Fruit fly (Drosophila melanogaster) whole organism, embryonic: ENCODE results near the gene fry.
A peak's percentile ranks its signal among the peaks of the same experiment; 100 is the strongest.

Experiments used
- Atf6 ChIP-seq: fragments of 200-800 bp; sonication (Bioruptor generic); IDR thresholded peaks from 2 replicates; pipeline ENCODE4 v1.3.6; 2022; ENCODE audit warnings: missing biosample characterization, missing genetic modification characterization
- CG10274 ChIP-seq: fragments of 200-800 bp; sonication (Bioruptor generic); optimal IDR thresholded peaks from 3 replicates; lab custom pipeline; 2017; ENCODE audit warnings: missing biosample characterization, mild to moderate bottlenecking, missing genetic modification characterization
- CG11398 ChIP-seq: fragments of 200-800 bp; sonication (Bioruptor generic); optimal IDR thresholded peaks from 2 replicates; lab custom pipeline; 2016; ENCODE audit warnings: missing biosample characterization, missing genetic modification characterization
- CG11695 ChIP-seq: fragments of 200-800 bp; sonication (Bioruptor generic); IDR thresholded peaks from 3 replicates; pipeline ENCODE4 v1.3.6; 2022; ENCODE audit warnings: missing biosample characterization, missing genetic modification characterization
- CG13123 ChIP-seq: fragments of 200-800 bp; sonication (Bioruptor generic); optimal IDR thresholded peaks from 2 replicates; lab custom pipeline; 2016; ENCODE audit warnings: missing biosample characterization, missing genetic modification characterization
- CG13894 ChIP-seq: fragments of 200-800 bp; sonication (Bioruptor generic); optimal IDR thresholded peaks from 3 replicates; lab custom pipeline; 2018; ENCODE audit warnings: missing biosample characterization, mild to moderate bottlenecking, missing genetic modification characterization, moderate library complexity
- CG16779 ChIP-seq: fragments of 200-800 bp; sonication (Bioruptor generic); IDR thresholded peaks from 2 replicates; pipeline ENCODE4 v1.3.6; 2022; ENCODE audit warnings: missing biosample characterization, missing genetic modification characterization
- CG1832 ChIP-seq: fragments of 200-800 bp; sonication (Bioruptor generic); optimal IDR thresholded peaks from 2 replicates; lab custom pipeline; 2017; ENCODE audit warnings: missing biosample characterization, mild to moderate bottlenecking, missing genetic modification characterization, inconsistent platforms
- CG31365 ChIP-seq: fragments of 200-800 bp; sonication (Bioruptor generic); optimal IDR thresholded peaks from 2 replicates; lab custom pipeline; 2018; ENCODE audit warnings: missing biosample characterization, mild to moderate bottlenecking, missing genetic modification characterization
- CG3163 ChIP-seq: fragments of 200-800 bp; sonication (Bioruptor generic); optimal IDR thresholded peaks from 3 replicates; lab custom pipeline; 2016; ENCODE audit warnings: missing biosample characterization, missing genetic modification characterization
- CG3995 ChIP-seq: fragments of 200-800 bp; sonication (Bioruptor generic); optimal IDR thresholded peaks from 3 replicates; lab custom pipeline; 2016; ENCODE audit warnings: missing biosample characterization, missing genetic modification characterization
- CG4707 ChIP-seq: fragments of 200-800 bp; sonication (Bioruptor generic); optimal IDR thresholded peaks from 2 replicates; lab custom pipeline; 2018; ENCODE audit warnings: missing biosample characterization, mild to moderate bottlenecking, missing genetic modification characterization, moderate library complexity
- CG4730 ChIP-seq: fragments of 200-800 bp; sonication (Bioruptor generic); IDR thresholded peaks from 2 replicates; pipeline ENCODE4 v1.3.6; 2022; ENCODE audit warnings: missing biosample characterization, missing genetic modification characterization
- CG6254 ChIP-seq: fragments of 200-800 bp; sonication (Bioruptor generic); optimal IDR thresholded peaks from 3 replicates; lab custom pipeline; 2017; ENCODE audit warnings: mild to moderate bottlenecking, missing biosample characterization, missing genetic modification reagents, missing genetic modification characterization
- CG7987 ChIP-seq: fragments of 200-800 bp; sonication (Bioruptor generic); optimal IDR thresholded peaks from 2 replicates; lab custom pipeline; 2018; ENCODE audit warnings: missing biosample characterization, mild to moderate bottlenecking, missing genetic modification characterization, moderate library complexity
- H15 ChIP-seq: fragments of 200-800 bp; sonication (Bioruptor generic); IDR thresholded peaks from 3 replicates; pipeline ENCODE4 v1.3.6; 2022; ENCODE audit warnings: missing biosample characterization, missing genetic modification characterization
- HLH3B ChIP-seq: fragments of 200-800 bp; sonication (Bioruptor generic); IDR thresholded peaks from 2 replicates; pipeline ENCODE4 v1.3.6; 2022; ENCODE audit warnings: missing biosample characterization, missing genetic modification characterization
- HLH4C ChIP-seq: fragments of 200-800 bp; sonication (Bioruptor generic); IDR thresholded peaks from 3 replicates; pipeline ENCODE4 v1.3.6; 2022; ENCODE audit warnings: missing biosample characterization, missing genetic modification characterization; ENCODE audit not compliant: partially characterized antibody
- Kr ChIP-seq: fragments of 200-800 bp; sonication (Bioruptor generic); optimal IDR thresholded peaks from 2 replicates; lab custom pipeline; 2017; ENCODE audit warnings: missing biosample characterization, mild to moderate bottlenecking, missing genetic modification characterization
- MESR4 ChIP-seq: fragments of 200-800 bp; sonication (Bioruptor generic); optimal IDR thresholded peaks from 2 replicates; lab custom pipeline; 2018; ENCODE audit warnings: missing biosample characterization, mild to moderate bottlenecking, missing genetic modification characterization, moderate library complexity
- Myb ChIP-seq: fragments of 200-800 bp; sonication (Bioruptor generic); optimal IDR thresholded peaks from 2 replicates; lab custom pipeline; 2016; ENCODE audit warnings: missing biosample characterization, missing genetic modification characterization
- Neu2 ChIP-seq: fragments of 200-800 bp; sonication (Bioruptor generic); optimal IDR thresholded peaks from 3 replicates; lab custom pipeline; 2016; ENCODE audit warnings: missing biosample characterization, missing genetic modification characterization, borderline replicate concordance
- Nf-YA ChIP-seq: fragments of 200-800 bp; sonication (Bioruptor generic); IDR thresholded peaks from 2 replicates; pipeline ENCODE4 v1.3.6; 2022; ENCODE audit warnings: missing biosample characterization, missing genetic modification characterization
- Oli ChIP-seq: fragments of 200-800 bp; sonication (Bioruptor generic); optimal IDR thresholded peaks from 2 replicates; lab custom pipeline; 2018; ENCODE audit warnings: missing biosample characterization, mild to moderate bottlenecking, missing genetic modification characterization, moderate library complexity
- Opbp ChIP-seq: fragments of 200-800 bp; sonication (Bioruptor generic); IDR thresholded peaks from 3 replicates; pipeline ENCODE4 v1.3.6; 2022; ENCODE audit warnings: missing biosample characterization, missing genetic modification characterization; ENCODE audit not compliant: partially characterized antibody
- PHDP ChIP-seq: fragments of 200-800 bp; sonication (Bioruptor generic); optimal IDR thresholded peaks from 3 replicates; lab custom pipeline; 2018; ENCODE audit warnings: missing biosample characterization, mild to moderate bottlenecking, missing genetic modification characterization, moderate library complexity
- Sin3A ChIP-seq: fragments of >200 bp; optimal IDR thresholded peaks from 2 replicates; lab custom pipeline; 2018
- ato ChIP-seq: fragments of 200-800 bp; sonication (Bioruptor generic); IDR thresholded peaks from 2 replicates; pipeline ENCODE4 v1.3.6; 2022; ENCODE audit warnings: missing biosample characterization, missing genetic modification characterization; ENCODE audit not compliant: partially characterized antibody
- ci ChIP-seq: fragments of 200-800 bp; sonication (Bioruptor generic); IDR thresholded peaks from 3 replicates; pipeline ENCODE4 v1.3.6; 2022; ENCODE audit warnings: missing biosample characterization, missing genetic modification characterization
- corto ChIP-seq: fragments of 200-800 bp; sonication (Bioruptor generic); optimal IDR thresholded peaks from 2 replicates; lab custom pipeline; 2016; ENCODE audit warnings: missing biosample characterization, mild to moderate bottlenecking, missing genetic modification characterization, moderate library complexity
- crc ChIP-seq: fragments of 200-800 bp; sonication (Bioruptor generic); optimal IDR thresholded peaks from 2 replicates; lab custom pipeline; 2016; ENCODE audit warnings: missing biosample characterization, missing genetic modification characterization
- danr ChIP-seq: fragments of 200-800 bp; sonication (Bioruptor generic); IDR thresholded peaks from 2 replicates; pipeline ENCODE4 v1.3.6; 2022; ENCODE audit warnings: missing biosample characterization, missing genetic modification characterization
- gfzf ChIP-seq: fragments of 200-800 bp; sonication (Bioruptor generic); optimal IDR thresholded peaks from 2 replicates; lab custom pipeline; 2016; ENCODE audit warnings: missing biosample characterization, mild to moderate bottlenecking, missing genetic modification characterization, moderate library complexity
- ind ChIP-seq: fragments of 200-800 bp; sonication (Bioruptor generic); optimal IDR thresholded peaks from 3 replicates; lab custom pipeline; 2016; ENCODE audit warnings: missing biosample characterization, missing genetic modification characterization
- insv ChIP-seq, 2 experiments: fragments of 200-800 bp; sonication (Bioruptor generic); optimal IDR thresholded peaks; 3 replicates each; lab custom pipeline; 2016 to 2018; ENCODE audit warnings: missing biosample characterization in 2 of 2, missing genetic modification characterization in 2 of 2
- lmd ChIP-seq: fragments of 200-800 bp; sonication (Bioruptor generic); IDR thresholded peaks from 2 replicates; pipeline ENCODE4 v1.3.6; 2022; ENCODE audit warnings: missing biosample characterization, missing genetic modification characterization
- p53 ChIP-seq: fragments of 200-800 bp; sonication (Bioruptor generic); optimal IDR thresholded peaks from 2 replicates; lab custom pipeline; 2016; ENCODE audit warnings: missing biosample characterization, missing genetic modification characterization
- pita ChIP-seq: fragments of 200-800 bp; sonication (Bioruptor generic); optimal IDR thresholded peaks from 2 replicates; lab custom pipeline; 2017; ENCODE audit warnings: missing biosample characterization, mild to moderate bottlenecking, missing genetic modification characterization
- ro ChIP-seq: fragments of 200-800 bp; sonication (Bioruptor generic); IDR thresholded peaks from 2 replicates; pipeline ENCODE4 v1.3.6; 2022; ENCODE audit warnings: missing biosample characterization, missing genetic modification characterization
- sc ChIP-seq, 3 experiments: fragments of >200 bp in 2 of 3; fragments of 200-800 bp in 1 of 3; sonication (Bioruptor generic) in 1 of 3; optimal IDR thresholded peaks; 2 replicates in 2 of 3; 3 replicates in 1 of 3; lab custom pipeline; 2017; ENCODE audit warnings: mild to moderate bottlenecking in 1 of 3, missing biosample characterization in 1 of 3, missing genetic modification characterization in 1 of 3, missing genetic modification reagents in 1 of 3
- sens ChIP-seq: fragments of 200-800 bp; sonication (Bioruptor generic); peaks from one replicate; lab custom pipeline; 2016; ENCODE audit warnings: missing biosample characterization, missing genetic modification characterization
- seq ChIP-seq: fragments of 200-800 bp; sonication (Bioruptor generic); IDR thresholded peaks from 2 replicates; pipeline ENCODE4 v1.3.6; 2022; ENCODE audit warnings: missing biosample characterization, missing genetic modification characterization
- slp2 ChIP-seq: fragments of 200-800 bp; sonication (Bioruptor generic); optimal IDR thresholded peaks from 2 replicates; lab custom pipeline; 2016; ENCODE audit warnings: missing biosample characterization, missing genetic modification characterization
- sob ChIP-seq: fragments of 200-800 bp; sonication (Bioruptor generic); IDR thresholded peaks from 2 replicates; pipeline ENCODE4 v1.3.6; 2022; ENCODE audit warnings: missing biosample characterization, missing genetic modification characterization
- sqz ChIP-seq: fragments of 200-800 bp; sonication (Bioruptor generic); optimal IDR thresholded peaks from 3 replicates; lab custom pipeline; 2018; ENCODE audit warnings: missing biosample characterization, mild to moderate bottlenecking, missing genetic modification characterization
- tgo ChIP-seq: fragments of 200-800 bp; sonication (Bioruptor generic); IDR thresholded peaks from 3 replicates; pipeline ENCODE4 v1.3.6; 2022; ENCODE audit warnings: missing biosample characterization, missing genetic modification characterization
- trh ChIP-seq: fragments of 200-800 bp; sonication (Bioruptor generic); optimal IDR thresholded peaks from 2 replicates; lab custom pipeline; 2016; ENCODE audit warnings: missing biosample characterization, missing genetic modification characterization
- vfl ChIP-seq: fragments of 200-800 bp; sonication (Bioruptor generic); optimal IDR thresholded peaks from 2 replicates; lab custom pipeline; 2016; ENCODE audit warnings: missing biosample characterization, missing genetic modification characterization
- yki ChIP-seq: fragments of >200 bp; optimal IDR thresholded peaks from 3 replicates; lab custom pipeline; 2018

fry gene

dm6 chr3L:9696650-9697526 lies 18.0 kb upstream of the fry start, which contains the start of gene Prps:
TSS of gene Prps (minus strand) at chr3L:9696700.
- TF ChIP-seq CG1832 (GFP tag; lab: Kevin White, UChicago) (no peak), CG11398 (GFP tag; lab: Kevin White, UChicago) (peak; percentile 16), Atf6 (GFP tag; lab: Robert Waterston, UW) (peak; percentile 73), CG3163 (peak; percentile 97), HLH4C (GFP tag; lab: Robert Waterston, UW) (no peak), trh (no peak), Nf-YA (GFP tag; lab: Robert Waterston, UW) (no peak; the same call in 1 of the 2 replicates), sc (optimal IDR thresholded peaks at IDR 0.05; lab: Kevin White, UChicago) (no peak), sc (GFP tag; optimal IDR thresholded peaks at IDR 0.05; lab: Kevin White, UChicago) (peak; percentile 21), ind (peak; percentile 83), CG6254 (peak; percentile 62), Neu2 (GFP tag; lab: Kevin White, UChicago) (no peak), MESR4 (no peak), lmd (GFP tag; lab: Robert Waterston, UW) (peak; percentile 80), Sin3A (no peak), seq (peak; percentile 63; the same call in 1 of the 2 replicates), CG16779 (GFP tag; lab: Robert Waterston, UW) (peak; percentile 87), Opbp (no peak), ro (GFP tag; lab: Robert Waterston, UW) (peak; percentile 50; the same call in 1 of the 2 replicates), CG13123 (peak; percentile 63), PHDP (tag; lab: Kevin White, UChicago) (peak; percentile 82), CG10274 (GFP tag; lab: Kevin White, UChicago) (no peak), CG31365 (tag; lab: Kevin White, UChicago) (peak; percentile 81), tgo (peak; percentile 80), vfl (peak; percentile 64), insv (GFP tag; optimal IDR thresholded peaks at IDR 0.05; lab: Kevin White, UChicago) (no peak), Oli (tag; lab: Kevin White, UChicago) (peak; percentile 30), H15 (GFP tag; lab: Robert Waterston, UW) (peak; percentile 81; the same call in 2 of the 3 replicates), ato (no peak), CG3995 (GFP tag; lab: Kevin White, UChicago) (no peak), CG4707 (GFP tag; lab: Kevin White, UChicago) (no peak), CG7987 (peak; percentile 67), p53 (GFP tag; lab: Kevin White, UChicago) (peak; percentile 61), crc (GFP tag; lab: Kevin White, UChicago) (peak; percentile 67), CG11695 (GFP tag; lab: Robert Waterston, UW) (peak; percentile 79), CG13894 (tag; lab: Kevin White, UChicago) (peak; percentile 85), slp2 (peak; percentile 33), sqz (GFP tag; lab: Kevin White, UChicago) (peak; percentile 15), pita (no peak), corto (GFP tag; lab: Kevin White, UChicago) (peak; percentile 53), sob (peak; percentile 84), Kr (GFP tag; lab: Kevin White, UChicago) (no peak), HLH3B (peak; percentile 87), danr (no peak), gfzf (no peak), sens (peak; percentile 96), ci (GFP tag; lab: Robert Waterston, UW) (peak; percentile 90), CG4730 (GFP tag; lab: Robert Waterston, UW) (peak; percentile 77), Myb (peak; percentile 58), yki (lab: Kevin White, UChicago) (no peak)
